Worm (Caenorhabditis elegans): ENCODE results near the gene algn-2.

- TF ChIP-seq nhr-28 (tag; optimal IDR thresholded peaks at IDR 0.05) (no peak), tra-1 (GFP tag; IDR thresholded peaks at IDR 0.05) (no peak), skn-1 (tag; optimal IDR thresholded peaks at IDR 0.05) (no peak), ztf-11 (tag; optimal IDR thresholded peaks at IDR 0.05) (no peak), jun-1 (tag; optimal IDR thresholded peaks at IDR 0.05) (no peak), ama-1 (optimal IDR thresholded peaks at IDR 0.05) (no peak), hif-1 (tag; optimal IDR thresholded peaks at IDR 0.05) (no peak), madf-5 (GFP tag; IDR thresholded peaks at IDR 0.05) (no peak), dmd-8 (GFP tag; IDR thresholded peaks at IDR 0.05) (no peak), fos-1 (tag; optimal IDR thresholded peaks at IDR 0.05) (no peak), dmd-6 (GFP tag; IDR thresholded peaks at IDR 0.05) (no peak), snpc-4 (tag; optimal IDR thresholded peaks at IDR 0.05) (no peak), D1046.2 (GFP tag; IDR thresholded peaks at IDR 0.05) (no peak)
These were observed at the start of gene algn-2 for ce11 chrII:5374967-5375366.
